Worm (Caenorhabditis elegans) whole organism, mixed stage, embryonic: ENCODE results near the gene B0507.2.

Source experiments
- bed-3 ChIP-seq: fragments of 200-800 bp; sonication (Bioruptor generic); optimal IDR thresholded peaks from 3 replicates; lab custom pipeline; 2018; ENCODE audit warnings: mild to moderate bottlenecking, missing genetic modification characterization, moderate library complexity, missing compliant biosample characterization
- ham-2 ChIP-seq: fragments of 200-800 bp; sonication (Bioruptor generic); optimal IDR thresholded peaks from 2 replicates; lab custom pipeline; 2018; ENCODE audit warnings: mild to moderate bottlenecking, missing genetic modification characterization, missing compliant biosample characterization
- lin-13 ChIP-seq: fragments of 150-350 bp; optimal IDR thresholded peaks from 2 replicates; lab custom pipeline; 2014; ENCODE audit warnings: missing biosample characterization, missing genetic modification characterization
- lsy-2 ChIP-seq: fragments of 150-350 bp; optimal IDR thresholded peaks from 2 replicates; lab custom pipeline; 2014; ENCODE audit warnings: missing biosample characterization, missing genetic modification characterization
- mab-5 ChIP-seq: fragments of 150-350 bp; optimal IDR thresholded peaks from 2 replicates; lab custom pipeline; 2014; ENCODE audit warnings: missing biosample characterization, missing genetic modification characterization
- nhr-76 ChIP-seq: sonication (generic microtip); optimal IDR thresholded peaks from 2 replicates; lab custom pipeline; 2017; ENCODE audit warnings: missing biosample characterization, missing genetic modification characterization
- snpc-4 ChIP-seq: fragments of 150-350 bp; optimal IDR thresholded peaks from 2 replicates; lab custom pipeline; 2014; ENCODE audit warnings: missing biosample characterization, missing genetic modification characterization
- sptf-1 ChIP-seq: sonication (generic microtip); optimal IDR thresholded peaks from 2 replicates; lab custom pipeline; 2017; ENCODE audit warnings: mild to moderate bottlenecking, missing genetic modification characterization, moderate library complexity, missing compliant biosample characterization
- unc-62 ChIP-seq: fragments of 150-350 bp; optimal IDR thresholded peaks from 2 replicates; lab custom pipeline; 2014; ENCODE audit warnings: missing biosample characterization, missing genetic modification reagents, missing genetic modification characterization
- ztf-11 ChIP-seq: fragments of 150-350 bp; optimal IDR thresholded peaks from 2 replicates; lab custom pipeline; 2014; ENCODE audit warnings: missing biosample characterization, missing genetic modification characterization

DNA sequence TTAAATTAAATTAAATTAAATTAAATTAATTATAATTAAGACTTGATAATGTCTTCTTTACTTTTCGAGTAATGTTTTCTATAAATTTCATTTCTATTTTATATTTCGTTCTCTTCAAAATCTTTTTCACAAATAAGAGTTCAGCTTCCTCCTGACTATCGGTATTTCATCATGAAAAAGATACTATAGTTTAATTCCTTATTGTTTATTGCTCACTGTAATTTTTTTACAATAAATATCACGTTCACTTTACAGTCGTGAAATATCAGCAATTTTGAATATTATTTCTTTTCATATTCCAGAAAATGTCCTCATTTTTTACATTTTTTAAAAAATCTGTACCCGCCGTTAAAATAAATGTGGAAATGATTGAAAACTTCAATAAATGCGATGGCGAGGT, 37.8 kb upstream of the B0507.2 start, which contains the start of gene ZC196.3:
- TF ChIP-seq mab-5 (no peak), lin-13 (no peak), snpc-4 (tag; lab: Kevin White, UChicago) (no peak), lsy-2 (no peak), sptf-1 (tag; lab: Kevin White, UChicago) (no peak), bed-3 (GFP tag; lab: Kevin White, UChicago) (no peak), unc-62 (GFP tag; lab: Kevin White, UChicago) (no peak), nhr-76 (tag; lab: Kevin White, UChicago) (no peak), ztf-11 (tag; lab: Kevin White, UChicago) (no peak), ham-2 (no peak)
